Worm (Caenorhabditis elegans) whole organism, young adult: ENCODE data around the gene F46B3.9.

Source experiments
- B0019.2 ChIP-seq: fragments of 200-800 bp; sonication (Bioruptor generic); conservative IDR thresholded peaks from 2 replicates; pipeline ENCODE4 v1.3.6; 2022; ENCODE audit warnings: missing genetic modification reagents, missing genetic modification characterization, missing compliant biosample characterization
- B0035.1 ChIP-seq: sonication (generic microtip); optimal IDR thresholded peaks from 2 replicates; lab custom pipeline; 2016; ENCODE audit warnings: missing genetic modification characterization, mild to moderate bottlenecking, missing compliant biosample characterization, missing genotype, missing genetic modification reagents
- D2030.7 ChIP-seq: fragments of 200-800 bp; sonication (Bioruptor generic); IDR thresholded peaks from 2 replicates; pipeline ENCODE4 v1.3.6; 2022; ENCODE audit warnings: missing genetic modification reagents, missing genetic modification characterization, missing compliant biosample characterization
- F33H1.4 ChIP-seq: fragments of 200-800 bp; sonication (Bioruptor generic); IDR thresholded peaks from 2 replicates; pipeline ENCODE4 v1.3.6; 2022; ENCODE audit warnings: missing genetic modification reagents, missing genetic modification characterization, missing compliant biosample characterization
- F39B2.1 ChIP-seq: fragments of 200-800 bp; sonication (Bioruptor generic); IDR thresholded peaks from 2 replicates; pipeline ENCODE4 v1.3.6; 2022; ENCODE audit warnings: missing genetic modification reagents, missing genetic modification characterization, missing compliant biosample characterization
- F52B5.7 ChIP-seq: sonication (generic microtip); optimal IDR thresholded peaks from 2 replicates; lab custom pipeline; 2016; ENCODE audit warnings: mild to moderate bottlenecking, missing genetic modification characterization, missing compliant biosample characterization
- Y56A3A.18 ChIP-seq: fragments of 200-800 bp; sonication (Bioruptor generic); IDR thresholded peaks from 2 replicates; pipeline ENCODE4 v1.3.6; 2022; ENCODE audit warnings: missing genetic modification reagents, missing genetic modification characterization, missing compliant biosample characterization
- Y95B8A.8 ChIP-seq: fragments of 200-800 bp; sonication (Bioruptor generic); IDR thresholded peaks from 2 replicates; pipeline ENCODE4 v1.3.6; 2022; ENCODE audit warnings: missing genetic modification reagents, missing genetic modification characterization, missing compliant biosample characterization
- ZK185.1 ChIP-seq: sonication (generic microtip); optimal IDR thresholded peaks from 2 replicates; lab custom pipeline; 2016; ENCODE audit warnings: mild to moderate bottlenecking, missing genetic modification characterization, missing compliant biosample characterization; ENCODE audit not compliant: poor library complexity, severe bottlenecking
- attf-5 ChIP-seq: fragments of 200-800 bp; sonication (Bioruptor generic); optimal IDR thresholded peaks from 2 replicates; lab custom pipeline; 2018; ENCODE audit warnings: mild to moderate bottlenecking, missing genetic modification characterization, missing compliant biosample characterization
- bed-2 ChIP-seq: fragments of 200-800 bp; sonication (Bioruptor generic); IDR thresholded peaks from 2 replicates; pipeline ENCODE4 v1.3.6; 2022; ENCODE audit warnings: missing genetic modification reagents, missing genetic modification characterization, missing compliant biosample characterization
- cebp-1 ChIP-seq, 2 experiments: fragments of 200-800 bp in 1 of 2; sonication (Bioruptor generic) in 1 of 2; sonication (generic microtip) in 1 of 2; IDR thresholded peaks in 1 of 2; optimal IDR thresholded peaks in 1 of 2; 2 replicates each; pipeline versions ENCODE4 v1.3.6 to Lab custom; 2017 to 2022; ENCODE audit warnings: missing compliant biosample characterization in 2 of 2, missing genetic modification characterization in 2 of 2, mild to moderate bottlenecking in 1 of 2, missing genetic modification reagents in 1 of 2, moderate library complexity in 1 of 2
- ceh-40 ChIP-seq: fragments of 200-800 bp; sonication (Bioruptor generic); IDR thresholded peaks from 2 replicates; pipeline ENCODE4 v1.3.6; 2022; ENCODE audit warnings: missing genetic modification characterization, missing compliant biosample characterization
- ceh-58 ChIP-seq: fragments of 200-800 bp; sonication (Bioruptor generic); IDR thresholded peaks from 2 replicates; pipeline ENCODE4 v1.3.6; 2022; ENCODE audit warnings: missing genetic modification characterization, missing compliant biosample characterization
- dpff-1 ChIP-seq: sonication (generic microtip); optimal IDR thresholded peaks from 2 replicates; lab custom pipeline; 2017; ENCODE audit warnings: mild to moderate bottlenecking, missing genetic modification characterization, missing compliant biosample characterization
- dpl-1 ChIP-seq: fragments of 150-350 bp; optimal IDR thresholded peaks from 2 replicates; lab custom pipeline; 2014; ENCODE audit warnings: missing biosample characterization, missing genetic modification reagents, missing genetic modification characterization
- efl-1 ChIP-seq: fragments of 150-350 bp; optimal IDR thresholded peaks from 2 replicates; lab custom pipeline; 2014; ENCODE audit warnings: missing biosample characterization, missing genetic modification reagents, missing genetic modification characterization
- egl-18 ChIP-seq: fragments of 200-800 bp; sonication (Bioruptor generic); IDR thresholded peaks from 2 replicates; pipeline ENCODE4 v1.3.6; 2022; ENCODE audit warnings: missing genetic modification reagents, missing genetic modification characterization, missing compliant biosample characterization
- him-1 ChIP-seq: sonication (generic microtip); optimal IDR thresholded peaks from 2 replicates; lab custom pipeline; 2016; ENCODE audit warnings: missing genotype, missing genetic modification reagents, missing genetic modification characterization, missing compliant biosample characterization
- lag-1 ChIP-seq: fragments of 200-800 bp; sonication (Bioruptor generic); IDR thresholded peaks from 2 replicates; pipeline ENCODE4 v1.3.6; 2022; ENCODE audit warnings: missing genetic modification reagents, missing genetic modification characterization, missing compliant biosample characterization
- lin-26 ChIP-seq: fragments of 200-800 bp; sonication (Bioruptor generic); IDR thresholded peaks from 2 replicates; pipeline ENCODE4 v1.3.6; 2022; ENCODE audit warnings: missing genetic modification reagents, missing genetic modification characterization, missing compliant biosample characterization
- lin-35 ChIP-seq, 3 experiments: fragments of 150-350 bp in 2 of 3; sonication (generic microtip) in 1 of 3; optimal IDR thresholded peaks; 2 replicates each; lab custom pipeline; 2014 to 2018; ENCODE audit warnings: missing biosample characterization in 3 of 3, missing genetic modification characterization in 3 of 3, missing genetic modification reagents in 3 of 3
- lin-54 ChIP-seq: fragments of 200-800 bp; sonication (Bioruptor generic); optimal IDR thresholded peaks from 2 replicates; lab custom pipeline; 2018; ENCODE audit warnings: mild to moderate bottlenecking, missing genetic modification characterization, missing compliant biosample characterization
- lir-1 ChIP-seq: fragments of 200-800 bp; sonication (Bioruptor generic); conservative IDR thresholded peaks from 2 replicates; pipeline ENCODE4 v1.3.6; 2022; ENCODE audit warnings: missing genetic modification reagents, missing genetic modification characterization, missing compliant biosample characterization
- lsl-1 ChIP-seq: fragments of 200-800 bp; sonication (Bioruptor generic); optimal IDR thresholded peaks from 2 replicates; lab custom pipeline; 2018; ENCODE audit warnings: mild to moderate bottlenecking, missing genetic modification characterization, moderate library complexity, missing compliant biosample characterization
- mcd-1 ChIP-seq: fragments of 200-800 bp; sonication (Bioruptor generic); IDR thresholded peaks from 2 replicates; pipeline ENCODE4 v1.3.6; 2022; ENCODE audit warnings: missing genetic modification reagents, missing genetic modification characterization, missing compliant biosample characterization
- mes-4 ChIP-seq: sonication (generic microtip); optimal IDR thresholded peaks from 2 replicates; lab custom pipeline; 2016; ENCODE audit warnings: missing genotype, missing genetic modification characterization, missing compliant biosample characterization
- nfyb-1 ChIP-seq: fragments of 200-800 bp; sonication (Bioruptor generic); IDR thresholded peaks from 2 replicates; pipeline ENCODE4 v1.3.6; 2022; ENCODE audit warnings: missing genetic modification reagents, missing genetic modification characterization, missing compliant biosample characterization
- nhr-120 ChIP-seq: fragments of 200-800 bp; sonication (Bioruptor generic); IDR thresholded peaks from 2 replicates; pipeline ENCODE4 v1.3.6; 2022; ENCODE audit warnings: missing genetic modification characterization, missing compliant biosample characterization
- nhr-80 ChIP-seq: sonication (generic microtip); optimal IDR thresholded peaks from 2 replicates; lab custom pipeline; 2016; ENCODE audit warnings: missing genetic modification characterization, missing compliant biosample characterization
- rcor-1 ChIP-seq: fragments of 200-800 bp; sonication (Bioruptor generic); IDR thresholded peaks from 2 replicates; pipeline ENCODE4 v1.3.6; 2022; ENCODE audit warnings: missing genetic modification reagents, missing genetic modification characterization, missing compliant biosample characterization
- repo-1 ChIP-seq: sonication (generic microtip); optimal IDR thresholded peaks from 2 replicates; lab custom pipeline; 2017; ENCODE audit warnings: mild to moderate bottlenecking, missing genetic modification characterization, missing compliant biosample characterization
- sea-2 ChIP-seq: fragments of 200-800 bp; sonication (Bioruptor generic); IDR thresholded peaks from 2 replicates; pipeline ENCODE4 v1.3.6; 2022; ENCODE audit warnings: missing genetic modification characterization, missing compliant biosample characterization
- tbp1 ChIP-seq: fragments of 200-800 bp; sonication (Bioruptor generic); optimal IDR thresholded peaks from 2 replicates; lab custom pipeline; 2018; ENCODE audit warnings: mild to moderate bottlenecking, missing genetic modification characterization, missing compliant biosample characterization
- unc-62 ChIP-seq: fragments of 150-350 bp; optimal IDR thresholded peaks from 2 replicates; lab custom pipeline; 2014; ENCODE audit warnings: missing biosample characterization, missing genetic modification reagents, missing genetic modification characterization
- zfh-2 ChIP-seq: fragments of 200-800 bp; sonication (Bioruptor generic); conservative IDR thresholded peaks from 2 replicates; pipeline ENCODE4 v1.3.6; 2022; ENCODE audit warnings: missing genetic modification reagents, missing genetic modification characterization, missing compliant biosample characterization
- ztf-22 ChIP-seq: fragments of 200-800 bp; sonication (Bioruptor generic); optimal IDR thresholded peaks from 2 replicates; lab custom pipeline; 2018; ENCODE audit warnings: mild to moderate bottlenecking, missing genetic modification characterization, moderate library complexity, missing compliant biosample characterization

Gene F46B3.9

ce11 chrV:20603014-20603413 is 22.9 kb downstream of the F46B3.9 start, which contains the start of gene ttr-11:
TSS of gene ttr-11 (plus strand) at chrV:20603314.
- no peak for TF ChIP-seq cebp-1 (GFP tag; IDR thresholded peaks at IDR 0.05; lab: Robert Waterston, UW)
- no peak for TF ChIP-seq cebp-1 (tag; optimal IDR thresholded peaks at IDR 0.05; lab: Kevin White, UChicago)
- TF ChIP-seq B0035.1 (tag; lab: Kevin White, UChicago) = no peak
- no peak for TF ChIP-seq rcor-1 (GFP tag; lab: Robert Waterston, UW)
- no peak for TF ChIP-seq nhr-120
- no peak for TF ChIP-seq Y56A3A.18 (GFP tag; lab: Robert Waterston, UW)
- no peak for TF ChIP-seq lin-35 (GFP tag; optimal IDR thresholded peaks at IDR 0.05; lab: Kevin White, UChicago)

ce11 chrV:20600704-20601103 is 25.2 kb downstream of the F46B3.9 start:
- TF ChIP-seq ceh-40 (GFP tag; lab: Robert Waterston, UW) (no peak), lag-1 (GFP tag; lab: Robert Waterston, UW) (0 out of 2 replicates have a peak, but pooled peaks have one; percentile 75), zfh-2 (GFP tag; lab: Robert Waterston, UW) (peak; percentile 55; the same call in 1 of the 2 replicates)
- TF ChIP-seq, all 124 proteins: peak for 2

DNA sequence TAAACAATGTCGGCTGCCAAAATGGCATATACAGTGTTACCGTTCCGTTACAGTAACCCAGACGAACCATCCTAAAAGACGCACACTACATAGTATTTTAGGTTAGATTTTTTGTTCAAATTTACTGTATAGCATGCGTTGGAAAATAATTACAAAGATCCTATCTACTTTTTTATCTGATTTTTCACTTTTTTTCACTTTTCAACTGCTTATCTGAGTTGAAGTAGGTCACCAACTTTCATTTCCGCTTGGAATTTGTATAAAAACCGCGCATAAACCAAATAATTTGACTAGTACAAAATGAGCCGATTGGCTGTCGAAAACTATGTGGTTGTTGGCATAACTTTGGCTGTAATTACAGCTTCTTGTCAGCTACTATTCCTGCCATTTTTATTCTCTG is 26.1 kb downstream of the F46B3.9 start, which contains the start of gene col-163:
col-163 (plus strand) TSS at position 301 of the 400 bp plus-strand sequence.
- no peak for TF ChIP-seq F39B2.1 (GFP tag; lab: Robert Waterston, UW)

DNA sequence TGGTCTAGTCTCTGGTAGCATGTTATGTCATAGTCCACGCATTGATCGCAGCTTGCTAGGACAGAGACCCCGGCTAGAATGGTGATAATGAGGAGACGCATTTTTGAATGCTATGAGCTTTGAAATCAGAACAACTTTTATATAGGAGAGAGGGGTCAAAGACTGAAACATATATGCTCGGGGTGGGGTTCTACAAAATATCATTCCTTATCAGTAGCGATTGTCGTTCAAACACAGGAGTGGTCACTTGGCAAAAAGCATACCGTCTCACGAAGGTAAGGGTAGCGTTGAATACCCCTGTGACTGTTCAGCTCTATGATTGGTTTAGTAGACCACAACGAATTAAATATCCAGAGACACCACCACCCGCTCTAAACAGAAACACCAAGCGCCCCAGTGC is 28.9 kb downstream of the F46B3.9 start, which contains the start of gene F46B3.1:
F46B3.1 (minus strand) TSS at position 101 of the 400 bp plus-strand sequence.
- TF ChIP-seq ZK185.1 (tag; lab: Kevin White, UChicago) (no peak), him-1 (tag; lab: Kevin White, UChicago) (no peak), D2030.7 (GFP tag; lab: Robert Waterston, UW) (no peak)

DNA sequence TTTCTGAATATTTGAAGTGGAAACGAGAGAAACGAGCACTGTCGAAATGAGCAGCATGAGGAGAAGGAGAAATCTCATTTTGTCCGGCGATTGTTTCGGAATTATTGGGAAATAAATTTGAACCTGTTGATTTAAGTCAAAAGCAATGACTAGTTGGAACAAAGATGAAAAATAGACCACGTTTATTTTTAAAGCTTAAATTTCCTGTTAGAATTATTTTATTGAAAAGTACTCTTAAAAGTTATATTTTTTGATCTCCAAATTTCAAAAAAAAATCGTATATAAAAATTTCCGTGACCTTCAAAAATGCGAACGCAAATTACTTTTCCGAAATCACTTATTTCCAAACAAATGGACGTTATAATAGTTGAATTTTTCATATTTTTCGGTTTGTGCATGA is 30.3 kb downstream of the F46B3.9 start, which contains the start of gene F26F2.11:
F26F2.11 (minus strand) TSS at position 101 of the 400 bp plus-strand sequence.
- no peak for TF ChIP-seq ceh-58 (GFP tag; lab: Robert Waterston, UW)
- TF ChIP-seq lin-26 (GFP tag; lab: Robert Waterston, UW) = no peak
- no peak for TF ChIP-seq mes-4
- no peak for TF ChIP-seq nhr-120
- TF ChIP-seq egl-18 (GFP tag; lab: Robert Waterston, UW) = no peak
- no peak for TF ChIP-seq dpff-1
- no peak for TF ChIP-seq tbp1 (GFP tag; lab: Kevin White, UChicago)

DNA sequence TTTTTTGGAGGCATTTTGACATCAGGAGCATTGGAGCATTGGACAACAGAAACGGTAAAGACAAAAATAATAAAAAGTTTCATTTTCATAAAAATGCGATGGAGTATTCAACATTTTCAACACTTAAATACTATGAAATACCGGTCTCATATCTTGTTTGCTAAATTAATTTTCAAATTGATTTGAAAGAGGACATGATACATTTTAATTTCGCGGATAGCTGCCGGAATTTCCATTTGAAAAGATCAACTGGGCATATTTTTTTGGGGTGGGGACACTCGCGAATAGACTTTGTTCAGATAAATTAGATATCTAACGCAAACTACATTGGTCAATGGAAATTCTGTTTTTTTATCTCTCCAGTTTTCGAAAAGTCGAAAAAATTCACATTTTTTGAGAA is 31.2 kb downstream of the F46B3.9 start, which contains the start of gene F26F2.10:
F26F2.10 (minus strand) TSS at position 101 of the 400 bp plus-strand sequence.
- TF ChIP-seq lsl-1 (GFP tag; lab: Kevin White, UChicago) = no peak
- no peak for TF ChIP-seq dpl-1 (GFP tag; lab: Kevin White, UChicago)
- TF ChIP-seq nhr-80 = no peak
- no peak for TF ChIP-seq unc-62 (GFP tag; lab: Kevin White, UChicago)
- TF ChIP-seq sea-2 (GFP tag; lab: Robert Waterston, UW) = no peak
- no peak for TF ChIP-seq dpff-1
- no peak for TF ChIP-seq mcd-1 (GFP tag; lab: Robert Waterston, UW)
- no peak for TF ChIP-seq F33H1.4 (GFP tag; lab: Robert Waterston, UW)
- TF ChIP-seq, all 124 proteins: peak for 0

DNA sequence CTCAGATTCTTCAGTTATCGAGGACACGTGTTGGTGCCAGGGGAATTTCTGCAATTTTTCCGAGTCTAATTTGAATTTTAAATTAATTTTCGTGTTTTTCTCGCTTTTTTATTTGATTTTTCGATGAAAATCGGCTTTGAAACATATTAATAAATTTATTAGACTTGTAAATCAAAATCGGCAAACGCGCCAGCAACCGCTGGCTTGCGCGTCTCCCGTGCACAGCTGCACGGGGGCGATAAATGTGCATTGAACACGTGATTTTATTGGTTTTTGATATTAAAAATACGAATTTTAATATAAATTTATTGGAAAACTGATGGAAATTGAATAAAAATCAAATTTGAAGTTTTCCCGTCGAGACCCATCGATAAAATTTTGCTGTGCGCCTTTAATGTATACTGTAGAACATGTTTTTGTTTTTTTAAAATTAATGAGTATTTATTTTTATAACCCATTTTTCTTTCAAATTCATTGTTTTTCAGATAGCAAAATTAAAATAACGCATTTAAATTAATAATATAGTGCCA is 45.4 kb downstream of the F46B3.9 start, which contains the start of gene F26F2.7:
F26F2.7 (plus strand) TSS at position 480 of the 530 bp plus-strand sequence.
- TF ChIP-seq lin-54 (peak; percentile 88), B0019.2 (GFP tag; lab: Robert Waterston, UW) (0 out of 2 replicates have a peak, but pooled peaks have one; percentile 20), ztf-22 (GFP tag; lab: Kevin White, UChicago) (no peak), repo-1 (tag; lab: Kevin White, UChicago) (peak; percentile 89), lir-1 (GFP tag; lab: Robert Waterston, UW) (peak; percentile 80; the same call in 1 of the 2 replicates), efl-1 (peak; percentile 57), bed-2 (GFP tag; lab: Robert Waterston, UW) (no peak), attf-5 (GFP tag; lab: Kevin White, UChicago) (peak; percentile 92), nfyb-1 (GFP tag; lab: Robert Waterston, UW) (no peak; the same call in 1 of the 2 replicates), F52B5.7 (tag; lab: Kevin White, UChicago) (no peak), Y95B8A.8 (GFP tag; lab: Robert Waterston, UW) (peak; percentile 82; the same call in 1 of the 2 replicates), him-1 (tag; lab: Kevin White, UChicago) (peak; percentile 77), ceh-58 (GFP tag; lab: Robert Waterston, UW) (no peak)
